Worm (Caenorhabditis elegans) whole organism, L3 larva: ENCODE results near the gene tam-1.

Experiments
- elt-3 ChIP-seq, 3 experiments: fragments of 150-350 bp in 1 of 3; sonication (generic microtip) in 2 of 3; optimal IDR thresholded peaks; 2 replicates in 2 of 3; 4 replicates in 1 of 3; lab custom pipeline; 2014 to 2017; ENCODE audit warnings: missing biosample characterization in 3 of 3, missing genetic modification characterization in 3 of 3
- tbx-2 ChIP-seq: sonication (generic microtip); optimal IDR thresholded peaks from 2 replicates; lab custom pipeline; 2016; ENCODE audit warnings: mild to moderate bottlenecking, missing genetic modification characterization, missing compliant biosample characterization
- ztf-4 ChIP-seq: fragments of 150-350 bp; optimal IDR thresholded peaks from 2 replicates; lab custom pipeline; 2014; ENCODE audit warnings: missing biosample characterization, missing genetic modification characterization

ce11 chrV:5000406-5000805, 37.5 kb upstream of the tam-1 start, which contains the start of gene ugt-7:
- TF ChIP-seq tbx-2 (tag; lab: Kevin White, UChicago) = no peak
- TF ChIP-seq elt-3 (tag; optimal IDR thresholded peaks at IDR 0.05; lab: Kevin White, UChicago) = no peak
- TF ChIP-seq ztf-4 = no peak
